Fruit fly (Drosophila melanogaster) whole organism, prepupa: ENCODE results near the gene CG10650.

Experiments
- Blimp-1 ChIP-seq: fragments of 200-800 bp; sonication (Bioruptor generic); optimal IDR thresholded peaks from 3 replicates; lab custom pipeline; 2017; ENCODE audit warnings: missing biosample characterization, missing genetic modification characterization, mild to moderate bottlenecking, moderate library complexity, missing genetic modification reagents
- CG10669 ChIP-seq: fragments of 200-800 bp; sonication (Bioruptor generic); optimal IDR thresholded peaks from 3 replicates; lab custom pipeline; 2018; ENCODE audit warnings: missing biosample characterization, mild to moderate bottlenecking, missing genetic modification characterization, moderate library complexity
- CG11902 ChIP-seq: fragments of 200-800 bp; sonication (Bioruptor generic); optimal IDR thresholded peaks from 3 replicates; lab custom pipeline; 2016; ENCODE audit warnings: missing biosample characterization, missing genetic modification characterization
- CG15336 ChIP-seq: fragments of 200-800 bp; sonication (Bioruptor generic); IDR thresholded peaks from 2 replicates; pipeline ENCODE4 v1.3.6; 2022; ENCODE audit warnings: missing biosample characterization, missing genetic modification characterization
- CG1621 ChIP-seq: fragments of 200-800 bp; sonication (Bioruptor generic); optimal IDR thresholded peaks from 3 replicates; lab custom pipeline; 2018; ENCODE audit warnings: missing biosample characterization, mild to moderate bottlenecking, missing genetic modification characterization
- CG16779 ChIP-seq: fragments of 200-800 bp; sonication (Bioruptor generic); optimal IDR thresholded peaks from 3 replicates; lab custom pipeline; 2017; ENCODE audit warnings: missing biosample characterization, mild to moderate bottlenecking, missing genetic modification characterization
- CG3032 ChIP-seq: fragments of 200-800 bp; optimal IDR thresholded peaks from 2 replicates; lab custom pipeline; 2019; ENCODE audit warnings: missing biosample characterization, mild to moderate bottlenecking, missing genetic modification characterization, moderate library complexity
- CG31627 ChIP-seq: fragments of 200-800 bp; sonication (Bioruptor generic); optimal IDR thresholded peaks from 3 replicates; lab custom pipeline; 2016; ENCODE audit warnings: missing biosample characterization, missing genetic modification characterization
- CG32006 ChIP-seq: fragments of 200-800 bp; sonication (Bioruptor generic); optimal IDR thresholded peaks from 3 replicates; lab custom pipeline; 2017; ENCODE audit warnings: missing biosample characterization, mild to moderate bottlenecking, missing genetic modification characterization
- CG34406 ChIP-seq: fragments of 200-800 bp; sonication (Bioruptor generic); optimal IDR thresholded peaks from 3 replicates; lab custom pipeline; 2016; ENCODE audit warnings: missing biosample characterization, missing genetic modification characterization
- CG6163 ChIP-seq: fragments of 200-800 bp; sonication (Bioruptor generic); IDR thresholded peaks from 3 replicates; pipeline ENCODE4 v1.3.6; 2022; ENCODE audit warnings: missing biosample characterization, missing genetic modification characterization
- CG6792 ChIP-seq: fragments of 200-800 bp; sonication (Bioruptor generic); optimal IDR thresholded peaks from 3 replicates; lab custom pipeline; 2016; ENCODE audit warnings: missing biosample characterization, missing genetic modification characterization
- CG6808 ChIP-seq: fragments of 200-800 bp; sonication (Bioruptor generic); optimal IDR thresholded peaks from 3 replicates; lab custom pipeline; 2017; ENCODE audit warnings: missing biosample characterization, missing genetic modification characterization, mild to moderate bottlenecking, moderate library complexity, missing genetic modification reagents
- CG6854 ChIP-seq: fragments of 200-800 bp; sonication (Bioruptor generic); optimal IDR thresholded peaks from 2 replicates; lab custom pipeline; 2017; ENCODE audit warnings: missing biosample characterization, mild to moderate bottlenecking, missing genetic modification characterization
- CG8119 ChIP-seq: fragments of 200-800 bp; sonication (Bioruptor generic); IDR thresholded peaks from 3 replicates; pipeline ENCODE4 v1.3.6; 2022; ENCODE audit warnings: missing biosample characterization, missing genetic modification characterization
- CG8319 ChIP-seq: fragments of 200-800 bp; sonication (Bioruptor generic); optimal IDR thresholded peaks from 3 replicates; lab custom pipeline; 2016; ENCODE audit warnings: missing biosample characterization, missing genetic modification characterization
- CG8632 ChIP-seq: fragments of 200-800 bp; sonication (Bioruptor generic); optimal IDR thresholded peaks from 3 replicates; lab custom pipeline; 2016; ENCODE audit warnings: missing biosample characterization, missing genetic modification characterization
- Eip75B ChIP-seq: fragments of 200-800 bp; sonication (Bioruptor generic); optimal IDR thresholded peaks from 3 replicates; lab custom pipeline; 2016; ENCODE audit warnings: missing biosample characterization, missing genetic modification characterization
- Ets21C ChIP-seq: fragments of 200-800 bp; sonication (Bioruptor generic); optimal IDR thresholded peaks from 3 replicates; lab custom pipeline; 2016; ENCODE audit warnings: missing biosample characterization, missing genetic modification characterization
- Ets96B ChIP-seq: fragments of 200-800 bp; optimal IDR thresholded peaks from 2 replicates; lab custom pipeline; 2019; ENCODE audit warnings: missing biosample characterization, mild to moderate bottlenecking, missing genetic modification characterization, moderate library complexity
- Hr39 ChIP-seq: fragments of 200-800 bp; sonication (Bioruptor generic); optimal IDR thresholded peaks from 2 replicates; lab custom pipeline; 2016; ENCODE audit warnings: missing biosample characterization, missing genetic modification characterization
- Lpt ChIP-seq: fragments of 200-800 bp; sonication (Bioruptor generic); optimal IDR thresholded peaks from 3 replicates; lab custom pipeline; 2016; ENCODE audit warnings: missing biosample characterization, missing genetic modification characterization
- Met ChIP-seq: fragments of 200-800 bp; sonication (Bioruptor generic); optimal IDR thresholded peaks from 3 replicates; lab custom pipeline; 2016; ENCODE audit warnings: missing biosample characterization, missing genetic modification characterization
- OdsH ChIP-seq: fragments of 200-800 bp; sonication (Bioruptor generic); optimal IDR thresholded peaks from 3 replicates; lab custom pipeline; 2016; ENCODE audit warnings: missing biosample characterization, missing genetic modification characterization
- Smox ChIP-seq: fragments of 200-800 bp; sonication (Bioruptor generic); optimal IDR thresholded peaks from 3 replicates; lab custom pipeline; 2016; ENCODE audit warnings: missing biosample characterization, missing genetic modification characterization
- Sox102F ChIP-seq: fragments of 200-800 bp; sonication (Bioruptor generic); optimal IDR thresholded peaks from 2 replicates; lab custom pipeline; 2016; ENCODE audit warnings: missing biosample characterization, mild to moderate bottlenecking, missing genetic modification characterization
- Sox15 ChIP-seq: fragments of 200-800 bp; sonication (Bioruptor generic); optimal IDR thresholded peaks from 3 replicates; lab custom pipeline; 2016; ENCODE audit warnings: missing biosample characterization, missing genetic modification characterization
- achi ChIP-seq: fragments of 200-800 bp; sonication (Bioruptor generic); optimal IDR thresholded peaks from 3 replicates; lab custom pipeline; 2016; ENCODE audit warnings: missing biosample characterization, missing genetic modification characterization
- cyc ChIP-seq: fragments of 200-800 bp; sonication (Bioruptor generic); optimal IDR thresholded peaks from 3 replicates; lab custom pipeline; 2016; ENCODE audit warnings: missing biosample characterization, missing genetic modification characterization
- dsx ChIP-seq: fragments of 200-800 bp; optimal IDR thresholded peaks from 3 replicates; lab custom pipeline; 2019; ENCODE audit warnings: missing biosample characterization, mild to moderate bottlenecking, missing genetic modification characterization, moderate library complexity; ENCODE audit not compliant: poor library complexity, severe bottlenecking
- esn ChIP-seq: fragments of 200-800 bp; sonication (Bioruptor generic); optimal IDR thresholded peaks from 2 replicates; lab custom pipeline; 2016; ENCODE audit warnings: missing biosample characterization, mild to moderate bottlenecking, missing genetic modification characterization, moderate library complexity
- fd59A ChIP-seq: fragments of 200-800 bp; sonication (Bioruptor generic); optimal IDR thresholded peaks from 2 replicates; lab custom pipeline; 2017; ENCODE audit warnings: missing biosample characterization, mild to moderate bottlenecking, missing genetic modification characterization, missing genetic modification reagents
- fd85E ChIP-seq: fragments of 200-800 bp; sonication (Bioruptor generic); optimal IDR thresholded peaks from 3 replicates; lab custom pipeline; 2016; ENCODE audit warnings: missing biosample characterization, missing genetic modification characterization
- fkh ChIP-seq: fragments of 200-800 bp; sonication (Bioruptor generic); optimal IDR thresholded peaks from 3 replicates; lab custom pipeline; 2017; ENCODE audit warnings: missing biosample characterization, mild to moderate bottlenecking, missing genetic modification characterization, moderate library complexity
- lz ChIP-seq: fragments of 200-800 bp; sonication (Bioruptor generic); optimal IDR thresholded peaks from 3 replicates; lab custom pipeline; 2016; ENCODE audit warnings: missing biosample characterization, missing genetic modification characterization
- net ChIP-seq: fragments of 200-800 bp; sonication (Bioruptor generic); optimal IDR thresholded peaks from 3 replicates; lab custom pipeline; 2016; ENCODE audit warnings: missing biosample characterization, missing genetic modification characterization
- pdm3 ChIP-seq: fragments of 200-800 bp; sonication (Bioruptor generic); optimal IDR thresholded peaks from 3 replicates; lab custom pipeline; 2016; ENCODE audit warnings: missing biosample characterization, missing genetic modification characterization
- salr ChIP-seq, 2 experiments: fragments of 200-800 bp; sonication (Bioruptor generic); optimal IDR thresholded peaks; 3 replicates each; lab custom pipeline; 2016 to 2018; ENCODE audit warnings: missing biosample characterization in 2 of 2, missing genetic modification characterization in 2 of 2, mild to moderate bottlenecking in 1 of 2
- spab ChIP-seq: fragments of 200-800 bp; sonication (Bioruptor generic); optimal IDR thresholded peaks from 2 replicates; lab custom pipeline; 2017; ENCODE audit warnings: missing biosample characterization, mild to moderate bottlenecking, missing genetic modification characterization, missing genetic modification reagents
- ss ChIP-seq, 2 experiments: fragments of 200-800 bp; sonication (Bioruptor generic); optimal IDR thresholded peaks; 2 replicates in 1 of 2; 3 replicates in 1 of 2; lab custom pipeline; 2017 to 2018; ENCODE audit warnings: mild to moderate bottlenecking in 2 of 2, missing biosample characterization in 2 of 2, missing genetic modification characterization in 2 of 2, moderate library complexity in 1 of 2
- svp ChIP-seq: fragments of 200-800 bp; sonication (Bioruptor generic); peaks from one replicate; lab custom pipeline; 2016; ENCODE audit warnings: missing biosample characterization, missing genetic modification characterization
- topi ChIP-seq: fragments of 200-800 bp; sonication (Bioruptor generic); optimal IDR thresholded peaks from 3 replicates; lab custom pipeline; 2016; ENCODE audit warnings: missing biosample characterization, missing genetic modification characterization
- vri ChIP-seq: fragments of 200-800 bp; sonication (Bioruptor generic); optimal IDR thresholded peaks from 3 replicates; lab custom pipeline; 2016; ENCODE audit warnings: missing biosample characterization, mild to moderate bottlenecking, missing genetic modification characterization

The CG10650 gene

DNA sequence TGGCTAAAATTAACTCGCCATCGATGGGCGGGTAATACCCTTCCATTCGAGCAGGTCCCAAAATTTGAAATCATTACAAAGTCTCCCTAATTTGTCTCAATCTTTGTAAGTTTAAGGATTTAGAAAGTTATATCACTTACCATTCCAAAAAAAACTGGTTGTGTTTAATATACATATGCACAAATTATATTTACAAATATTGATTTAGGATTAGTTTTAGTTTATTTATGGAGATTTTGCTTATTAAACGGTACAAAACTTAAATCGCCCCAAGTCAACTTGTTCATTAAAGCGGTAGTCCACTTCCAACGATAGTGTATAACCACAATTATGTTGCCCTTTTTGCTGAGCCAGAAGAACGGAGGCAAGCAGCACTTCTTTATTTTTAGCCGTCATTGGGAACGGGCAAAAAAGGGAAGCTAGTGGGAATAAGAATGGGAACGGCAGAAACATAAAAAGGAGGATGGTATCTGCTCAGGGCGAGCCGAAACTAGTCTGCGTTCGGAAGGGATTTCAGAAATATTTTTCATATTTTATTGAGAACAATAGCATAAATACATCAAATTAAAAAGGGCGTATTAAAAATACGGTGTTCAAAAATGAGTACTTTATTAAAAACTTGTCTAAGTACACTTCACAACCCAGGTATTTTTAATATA, 47.5 kb downstream of the CG10650 start (continued):
- TF ChIP-seq net (GFP tag; lab: Kevin White, UChicago): peak; percentile 78
- TF ChIP-seq CG8632: peak; percentile 86
- peak; percentile 84 to 85 for TF ChIP-seq ss (GFP tag; optimal IDR thresholded peaks at IDR 0.05; lab: Kevin White, UChicago)
- peak; percentile 81 for TF ChIP-seq CG10669
- no peak for TF ChIP-seq CG6854 (GFP tag; lab: Kevin White, UChicago)
- TF ChIP-seq CG16779: peak; percentile 41
- TF ChIP-seq Blimp-1 (GFP tag; lab: Kevin White, UChicago): peak; percentile 38
- peak; percentile 84 for TF ChIP-seq svp
- peak; percentile 85 for TF ChIP-seq CG6792 (GFP tag; lab: Kevin White, UChicago)
- peak; percentile 82 for TF ChIP-seq Smox
- TF ChIP-seq Eip75B (GFP tag; lab: Kevin White, UChicago): peak; percentile 82
- peak; percentile 82 for TF ChIP-seq topi (GFP tag; lab: Kevin White, UChicago)

DNA sequence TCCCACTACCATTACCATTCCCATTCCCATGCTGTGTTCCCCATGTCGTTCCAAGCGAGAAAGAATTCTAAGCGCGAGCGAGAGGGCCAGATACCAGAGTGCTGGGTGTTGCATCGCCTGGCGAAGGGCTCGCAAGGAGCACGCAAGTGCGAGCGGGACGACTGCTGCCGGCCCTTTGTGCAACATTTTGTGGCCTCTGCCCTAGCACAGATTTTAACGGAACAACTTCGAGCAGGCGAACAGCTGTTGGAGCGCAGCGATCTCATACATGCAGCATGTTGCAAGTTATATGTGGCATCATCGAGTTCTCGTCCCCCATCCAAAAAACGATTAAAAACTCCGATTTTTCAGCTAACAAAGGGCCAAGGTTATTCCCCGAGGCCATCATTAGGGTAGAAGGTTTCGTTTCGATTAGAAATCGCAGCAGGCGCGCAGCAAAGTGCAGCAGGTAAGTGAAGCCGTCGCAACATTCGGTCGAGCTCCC, 48.2 kb downstream of the CG10650 start:
- TF ChIP-seq dsx (peak; percentile 96), esn (no peak), Blimp-1 (GFP tag; lab: Kevin White, UChicago) (no peak), CG1621 (tag; lab: Kevin White, UChicago) (no peak), svp (peak; percentile 67)

DNA sequence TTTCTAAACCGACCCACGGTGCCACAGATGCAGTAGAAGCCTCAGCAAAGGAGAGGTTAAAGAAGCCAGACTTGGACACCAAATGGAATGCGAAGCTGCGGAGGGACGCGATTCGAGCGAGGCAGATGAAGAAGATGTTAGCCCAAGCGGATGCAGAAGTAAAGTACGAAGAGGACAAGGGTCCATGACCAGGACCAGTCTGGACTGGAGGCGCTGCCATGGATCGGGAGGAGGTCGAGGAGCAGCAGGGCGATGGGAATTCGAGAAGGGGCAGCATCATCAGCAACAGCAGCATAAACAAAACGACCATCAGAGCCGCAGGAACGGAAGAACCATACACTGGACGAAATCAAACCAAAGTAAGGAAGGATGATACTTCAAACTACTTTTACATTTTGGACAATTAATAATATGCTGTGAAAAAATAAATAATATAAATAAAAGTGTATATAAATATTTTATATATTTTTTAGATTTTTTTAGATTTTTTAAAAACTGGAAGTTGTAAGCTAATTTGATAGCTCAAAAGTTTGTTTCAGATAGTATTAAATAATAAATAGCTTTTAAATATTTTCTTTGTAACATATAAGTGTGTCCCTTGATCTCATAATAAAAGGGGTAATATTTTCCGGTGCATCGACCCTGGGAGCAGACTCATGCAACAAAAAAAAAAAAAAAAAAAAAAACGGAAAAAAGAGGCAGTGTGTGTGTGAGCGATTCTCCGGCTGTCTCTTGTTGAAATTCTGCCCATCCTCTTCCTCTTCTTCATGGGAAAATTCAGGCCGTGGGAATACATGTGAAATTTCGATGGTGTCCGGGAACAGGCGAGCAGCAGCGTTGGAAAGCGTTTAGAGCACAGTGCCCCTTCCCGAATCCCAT, 48.9 kb downstream of the CG10650 start:
- peak; percentile 94 for TF ChIP-seq CG8632
- peak; percentile 39 for TF ChIP-seq net (GFP tag; lab: Kevin White, UChicago)
- peak; percentile 94 for TF ChIP-seq Ets96B (tag; lab: Kevin White, UChicago)
- TF ChIP-seq salr (GFP tag; optimal IDR thresholded peaks at IDR 0.05; lab: Kevin White, UChicago): peak in 1 of 2 experiments; percentile 66
- TF ChIP-seq achi: peak; percentile 82
- peak; percentile 19 for TF ChIP-seq CG8319 (GFP tag; lab: Kevin White, UChicago)
- TF ChIP-seq Lpt: peak; percentile 45
- peak; percentile 76 for TF ChIP-seq CG8119 (GFP tag; lab: Robert Waterston, UW)
- TF ChIP-seq CG6808 (GFP tag; lab: Kevin White, UChicago): peak; percentile 81
- TF ChIP-seq fd85E: peak; percentile 16
- peak; percentile 91 to 93 for TF ChIP-seq ss (GFP tag; optimal IDR thresholded peaks at IDR 0.05; lab: Kevin White, UChicago)
- peak; percentile 72 for TF ChIP-seq CG32006 (GFP tag; lab: Kevin White, UChicago)
- TF ChIP-seq fkh (GFP tag; lab: Kevin White, UChicago): no peak
- TF ChIP-seq pdm3 (GFP tag; lab: Kevin White, UChicago): peak; percentile 39
- TF ChIP-seq Sox15 (GFP tag; lab: Kevin White, UChicago): peak; percentile 53
- peak; percentile 85 for TF ChIP-seq CG6792 (GFP tag; lab: Kevin White, UChicago)
- TF ChIP-seq Eip75B (GFP tag; lab: Kevin White, UChicago): peak; percentile 2
- TF ChIP-seq topi (GFP tag; lab: Kevin White, UChicago): peak; percentile 61
- TF ChIP-seq CG3032 (tag; lab: Kevin White, UChicago): peak; percentile 93
- peak; percentile 66 for TF ChIP-seq CG15336 (GFP tag; lab: Robert Waterston, UW)
- TF ChIP-seq Sox102F (GFP tag; lab: Kevin White, UChicago): peak; percentile 46
- no peak for TF ChIP-seq Ets21C (GFP tag; lab: Kevin White, UChicago)
- TF ChIP-seq cyc (GFP tag; lab: Kevin White, UChicago): peak; percentile 37
- peak; percentile 79 for TF ChIP-seq spab (GFP tag; lab: Kevin White, UChicago)
- TF ChIP-seq CG31627 (GFP tag; lab: Kevin White, UChicago): peak; percentile 43
- TF ChIP-seq Met (GFP tag; lab: Kevin White, UChicago): peak; percentile 55
- peak; percentile 47 for TF ChIP-seq vri (GFP tag; lab: Kevin White, UChicago)
- TF ChIP-seq CG11902 (GFP tag; lab: Kevin White, UChicago): peak; percentile 28
- no peak for TF ChIP-seq Hr39 (GFP tag; lab: Kevin White, UChicago)
- TF ChIP-seq CG34406 (GFP tag; lab: Kevin White, UChicago): peak; percentile 86
- peak; percentile 86 for TF ChIP-seq esn
- TF ChIP-seq CG6163 (GFP tag; lab: Robert Waterston, UW): peak; percentile 61; the same call in 1 of the 3 replicates
- peak; percentile 68 for TF ChIP-seq lz
- peak; percentile 24 for TF ChIP-seq fd59A
- peak; percentile 78 for TF ChIP-seq OdsH (GFP tag; lab: Kevin White, UChicago)
- peak; percentile 77 for TF ChIP-seq CG16779
